Worm (Caenorhabditis elegans): ENCODE measurements around the gene C07E3.4.

C07E3.4 gene

DNA sequence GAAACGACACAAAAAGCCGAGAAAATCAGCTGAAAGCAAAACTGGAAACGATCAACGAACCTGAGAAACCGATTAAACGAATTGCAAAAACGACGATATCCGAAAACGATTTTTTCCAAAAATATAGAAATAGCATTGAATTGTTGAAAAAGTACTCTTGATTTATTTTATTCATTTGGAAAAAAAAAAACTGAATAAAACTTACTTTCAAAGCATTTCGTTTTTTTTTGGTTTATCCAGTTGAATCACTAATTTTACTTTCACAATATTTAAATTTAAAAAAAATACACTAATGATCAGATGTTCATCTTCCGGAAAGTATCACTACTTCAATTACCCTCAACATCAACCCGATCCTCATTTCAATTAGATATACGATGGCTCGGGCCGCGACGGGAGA is 36.0 kb downstream of the C07E3.4 start, which contains the start of gene T09F3.5:
TSS of gene T09F3.5 (plus strand) at position 301 of the 400 bp plus-strand sequence.
- TF ChIP-seq ceh-9 (tag; optimal IDR thresholded peaks at IDR 0.05) (no peak), ama-1 (optimal IDR thresholded peaks at IDR 0.05) (no peak), ztf-11 (tag; optimal IDR thresholded peaks at IDR 0.05) (no peak), tbx-2 (tag; optimal IDR thresholded peaks at IDR 0.05) (no peak), nhr-77 (tag; optimal IDR thresholded peaks at IDR 0.05) (no peak), nhr-43 (tag; optimal IDR thresholded peaks at IDR 0.05; ENCODE audit: poor library complexity, severe bottlenecking) (no peak), egl-27 (tag; optimal IDR thresholded peaks at IDR 0.05) (no peak), nhr-11 (tag; optimal IDR thresholded peaks at IDR 0.05) (no peak), eor-1 (tag; optimal IDR thresholded peaks at IDR 0.05) (no peak), ZK546.5 (tag; optimal IDR thresholded peaks at IDR 0.05) (no peak)

DNA sequence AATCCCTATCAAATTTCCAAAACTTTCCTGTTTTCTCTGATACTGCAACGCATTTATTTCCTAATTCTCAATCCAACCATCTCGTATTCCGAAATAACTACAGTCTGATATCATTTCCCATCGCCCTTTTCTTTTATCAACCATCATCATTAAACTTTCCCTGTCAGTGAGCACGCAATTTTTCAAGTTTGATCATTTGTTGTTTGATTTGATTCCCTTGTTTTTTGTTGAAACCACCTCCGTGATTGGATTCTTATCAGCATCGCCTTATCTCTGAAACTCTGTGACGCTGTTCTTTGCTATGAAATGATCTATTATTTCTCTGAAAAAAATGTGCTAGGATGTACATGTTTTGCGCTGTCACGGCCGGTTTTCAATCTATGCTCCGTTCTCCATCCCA is 42.4 kb downstream of the C07E3.4 start:
- peak; percentile 50 for TF ChIP-seq pqm-1 (tag; optimal IDR thresholded peaks at IDR 0.05)
- TF ChIP-seq hmg-11 (tag; optimal IDR thresholded peaks at IDR 0.05): no peak
- no peak for TF ChIP-seq fkh-2 (tag; optimal IDR thresholded peaks at IDR 0.05)
- no peak for TF ChIP-seq lsy-12 (tag; optimal IDR thresholded peaks at IDR 0.05)
- peak; percentile 89 for TF ChIP-seq elt-2 (tag; optimal IDR thresholded peaks at IDR 0.05)
- no peak for TF ChIP-seq egl-5 (tag; optimal IDR thresholded peaks at IDR 0.05)
- TF ChIP-seq ceh-16 (tag; optimal IDR thresholded peaks at IDR 0.05): no peak
- no peak for TF ChIP-seq daf-12 (tag; optimal IDR thresholded peaks at IDR 0.05)
- TF ChIP-seq eor-1 (tag; optimal IDR thresholded peaks at IDR 0.05): no peak

DNA sequence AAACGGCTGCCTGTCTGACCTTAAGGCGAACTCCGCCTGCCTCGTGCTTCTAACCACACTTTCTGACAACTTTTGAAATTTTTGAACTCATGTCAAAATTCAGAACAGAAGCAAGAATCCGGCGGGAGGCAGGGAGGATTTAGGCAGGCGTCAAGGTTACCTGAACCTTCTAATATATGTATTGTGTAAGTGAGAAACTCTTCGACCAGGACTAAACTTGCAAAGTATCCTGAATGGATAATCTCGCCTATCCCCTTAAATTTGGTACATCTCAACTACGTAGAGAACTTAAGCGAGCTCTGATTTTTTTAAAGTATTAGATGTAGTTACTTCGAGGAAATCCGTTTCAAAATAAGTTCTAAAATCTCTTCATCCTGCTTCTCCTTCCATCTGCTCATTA is 50.4 kb downstream of the C07E3.4 start, which contains the start of gene E04D5.5:
TSS of gene E04D5.5 (plus strand) at position 301 of the 400 bp plus-strand sequence.
- TF ChIP-seq hmg-11 (tag; optimal IDR thresholded peaks at IDR 0.05) (no peak), pha-4 (tag; optimal IDR thresholded peaks at IDR 0.05) (no peak), fos-1 (tag; optimal IDR thresholded peaks at IDR 0.05) (no peak), R02D3.7 (tag; optimal IDR thresholded peaks at IDR 0.05) (no peak), nhr-67 (tag; optimal IDR thresholded peaks at IDR 0.05) (no peak), nhr-76 (tag; optimal IDR thresholded peaks at IDR 0.05) (no peak), snpc-4 (tag; optimal IDR thresholded peaks at IDR 0.05) (no peak)
